Fruit fly (Drosophila melanogaster): ENCODE measurements at regions not wholly inside any gene's neighbourhood (a gene's known extent, or its start where the extent isn't known, plus 50 kb on each side); places are given as distances from the start of the nearest gene placed in this dataset.

DNA sequence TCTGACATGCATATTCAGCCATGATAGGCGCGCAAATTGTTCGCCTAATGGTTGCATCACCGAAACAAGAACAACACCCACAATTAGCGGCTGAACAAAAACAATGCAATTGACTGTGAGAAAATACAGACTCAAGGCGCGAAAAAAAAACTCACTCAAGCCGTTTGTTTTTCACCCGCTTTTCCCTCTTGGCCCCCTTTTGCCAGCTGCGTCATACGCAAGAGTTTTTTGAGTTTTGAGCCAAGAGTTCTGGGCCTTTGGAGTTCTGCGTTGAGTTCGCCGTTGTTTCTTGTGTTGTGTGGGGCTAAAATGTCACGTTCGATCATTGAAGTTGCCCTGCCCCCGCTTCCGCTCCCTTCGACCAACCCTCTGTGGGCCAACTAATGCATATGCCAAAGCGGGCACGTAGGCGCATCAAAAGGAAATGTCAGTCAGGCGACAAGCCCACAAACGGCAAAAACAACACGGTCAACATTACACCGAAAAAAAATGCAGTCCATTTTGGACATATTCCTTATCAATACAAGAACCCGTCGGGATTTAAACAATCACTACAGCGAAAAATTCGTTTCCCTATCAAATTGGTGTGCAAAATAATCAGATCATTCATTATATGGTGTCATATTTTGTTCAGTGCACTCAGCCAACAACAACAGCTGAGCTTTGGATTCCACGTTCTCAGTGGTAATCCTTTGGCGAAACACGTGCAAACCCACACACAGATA, 58.6 kb downstream of the Or67d start (continued):
- TF ChIP-seq Med (GFP tag): peak; percentile 74
- TF ChIP-seq Hsf (GFP tag; optimal IDR thresholded peaks at IDR 0.05): no peak
- no peak for TF ChIP-seq eve (GFP tag; optimal IDR thresholded peaks at IDR 0.05)
- no peak for TF ChIP-seq Camta (GFP tag; optimal IDR thresholded peaks at IDR 0.05)
- TF ChIP-seq crol (GFP tag; IDR thresholded peaks at IDR 0.05): peak; percentile 44; the same call in 1 of the 2 replicates
- TF ChIP-seq ash1 (GFP tag; optimal IDR thresholded peaks at IDR 0.05): no peak
- TF ChIP-seq dpn (GFP tag; optimal IDR thresholded peaks at IDR 0.05): no peak
- TF ChIP-seq CG11560 (tag; IDR thresholded peaks at IDR 0.05): no peak
- peak; percentile 18; the same call in 1 of the 2 replicates for TF ChIP-seq Drgx (GFP tag; IDR thresholded peaks at IDR 0.05)
- TF ChIP-seq CG34376 (GFP tag; optimal IDR thresholded peaks at IDR 0.05): no peak
- TF ChIP-seq CG9876 (GFP tag; optimal IDR thresholded peaks at IDR 0.05): no peak
- TF ChIP-seq ttk (GFP tag; IDR thresholded peaks at IDR 0.05): 0 out of 2 replicates have a peak, but pooled peaks have one; percentile 8
- no peak for TF ChIP-seq CG8478 (optimal IDR thresholded peaks at IDR 0.05)
- TF ChIP-seq CG18476 (GFP tag; optimal IDR thresholded peaks at IDR 0.05): no peak
- TF ChIP-seq B-H1 (GFP tag; IDR thresholded peaks at IDR 0.05): no peak
- peak; percentile 9 for TF ChIP-seq Ets65A (GFP tag)
- TF ChIP-seq nmo (GFP tag; optimal IDR thresholded peaks at IDR 0.05): no peak
- 0 out of 2 replicates have a peak, but pooled peaks have one; percentile 6 for TF ChIP-seq Ptx1 (GFP tag; IDR thresholded peaks at IDR 0.05)
- no peak for TF ChIP-seq CG10274 (GFP tag; optimal IDR thresholded peaks at IDR 0.05)
- TF ChIP-seq CG2889 (GFP tag; IDR thresholded peaks at IDR 0.05): no peak
- peak; percentile 92 for TF ChIP-seq z (GFP tag; IDR thresholded peaks at IDR 0.05)
- TF ChIP-seq slp2 (GFP tag; optimal IDR thresholded peaks at IDR 0.05): no peak
- 0 out of 3 replicates have a peak, but pooled peaks have one; percentile 10 for TF ChIP-seq dysf (GFP tag; IDR thresholded peaks at IDR 0.05)
- no peak for TF ChIP-seq wor (GFP tag; IDR thresholded peaks at IDR 0.05)
- no peak for TF ChIP-seq Mes4 (GFP tag; optimal IDR thresholded peaks at IDR 0.05)
- TF ChIP-seq CG4282 (GFP tag; optimal IDR thresholded peaks at IDR 0.05): no peak
- no peak for TF ChIP-seq CG17361 (GFP tag; IDR thresholded peaks at IDR 0.05)
- no peak for TF ChIP-seq Dref (GFP tag; IDR thresholded peaks at IDR 0.05)
- TF ChIP-seq CG1603 (tag; optimal IDR thresholded peaks at IDR 0.05): peak; percentile 37
- no peak for TF ChIP-seq CkIIα-i1 (GFP tag; IDR thresholded peaks at IDR 0.05)
- no peak for TF ChIP-seq CG18619 (GFP tag; optimal IDR thresholded peaks at IDR 0.05)
- peak; percentile 10 for TF ChIP-seq CG18262 (tag; optimal IDR thresholded peaks at IDR 0.05)
- no peak for TF ChIP-seq slbo (GFP tag; IDR thresholded peaks at IDR 0.05)
- TF ChIP-seq caup (GFP tag; optimal IDR thresholded peaks at IDR 0.05; ENCODE audit: severe bottlenecking): no peak
- TF ChIP-seq croc (GFP tag; conservative IDR thresholded peaks at IDR 0.05): no peak
- peak; percentile 39; the same call in 1 of the 2 replicates for TF ChIP-seq vvl (GFP tag; IDR thresholded peaks at IDR 0.05)

DNA sequence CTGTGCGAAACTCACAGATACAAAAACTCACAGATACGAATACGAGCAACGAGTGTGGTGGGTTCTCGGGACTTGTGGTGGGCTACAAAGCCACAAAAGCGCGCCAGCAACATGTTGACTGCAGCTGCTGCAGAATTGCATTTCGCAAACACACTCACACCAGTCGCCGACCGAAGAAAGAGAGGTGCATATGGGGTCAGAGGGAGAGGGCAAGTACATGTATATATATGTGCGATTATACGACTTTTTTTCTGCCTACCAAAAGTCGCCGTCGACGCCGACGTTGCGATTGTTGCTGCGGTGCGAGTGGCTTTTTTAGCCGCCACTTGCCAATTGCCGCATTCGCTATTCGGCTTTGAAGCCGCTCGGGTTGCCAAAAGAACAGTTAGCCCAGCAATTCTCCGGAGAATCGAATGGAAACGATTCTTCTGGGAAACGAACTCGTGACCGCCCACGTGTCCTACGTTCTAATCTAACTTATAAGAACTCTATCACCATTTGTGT, 59.2 kb downstream of the Or67d start:
- TF ChIP-seq bsh (GFP tag; optimal IDR thresholded peaks at IDR 0.05): peak in 1 of 2 experiments; percentile 12
- no peak for TF ChIP-seq ash1 (GFP tag; optimal IDR thresholded peaks at IDR 0.05)
- peak; percentile 63 for TF ChIP-seq lbe (GFP tag; optimal IDR thresholded peaks at IDR 0.05)
- 0 out of 4 replicates have a peak, but pooled peaks have one; percentile 21 for TF ChIP-seq chinmo (GFP tag; IDR thresholded peaks at IDR 0.05; ENCODE audit: partially characterized antibody)
- no peak for TF ChIP-seq bab2 (GFP tag; optimal IDR thresholded peaks at IDR 0.05)
- peak; percentile 73 for TF ChIP-seq nom (GFP tag; optimal IDR thresholded peaks at IDR 0.05)
- peak; percentile 1 for TF ChIP-seq Ets65A (GFP tag)
- peak; percentile 81 for TF ChIP-seq Drgx (GFP tag; IDR thresholded peaks at IDR 0.05)
